Fruit fly (Drosophila melanogaster): ENCODE data around the gene Srx.

Srx gene

DNA sequence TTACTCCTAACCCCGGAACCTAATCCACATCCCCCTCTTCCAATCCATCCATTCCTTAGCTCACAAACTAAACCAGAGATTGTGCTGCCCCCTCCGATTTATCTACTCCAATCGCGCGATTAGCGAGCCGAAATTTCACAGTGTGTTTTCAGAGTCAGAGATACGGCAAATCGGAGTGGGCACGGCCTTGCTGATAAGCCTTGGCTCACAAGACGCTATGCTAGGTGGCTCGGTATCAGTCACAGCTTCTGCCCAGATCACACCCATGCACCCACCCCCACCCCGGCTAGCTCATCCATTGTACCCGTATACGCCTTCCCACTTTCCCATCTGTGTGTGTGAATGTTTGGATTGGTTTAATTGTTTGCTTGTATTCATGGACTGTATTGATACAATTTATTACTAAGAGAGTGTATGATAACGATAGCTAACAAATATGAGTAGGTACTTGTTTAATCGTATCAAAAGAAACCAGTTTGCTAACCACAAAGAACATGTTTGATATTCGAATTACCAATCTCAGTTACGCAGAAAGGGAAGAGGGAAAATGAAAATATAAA is 10.9 kb upstream of the Srx start:
- TF ChIP-seq Rel (GFP tag; optimal IDR thresholded peaks at IDR 0.05) (no peak), Rel (tag; optimal IDR thresholded peaks at IDR 0.05) (peak; percentile 48), Mio (GFP tag; optimal IDR thresholded peaks at IDR 0.05) (no peak)

dm6 chrX:17850179-17850578 is 6.6 kb upstream of the Srx start, which contains the start of the genes CG15814 and Spt7:
Gene CG15814, minus strand, starts transcription at chrX:17850342.
Gene Spt7, plus strand, starts transcription at chrX:17850460.
- TF ChIP-seq Hr83 (GFP tag; optimal IDR thresholded peaks at IDR 0.05; ENCODE audit: poor library complexity, severe bottlenecking) (peak; percentile 47), Rel (GFP tag; optimal IDR thresholded peaks at IDR 0.05) (no peak), Rel (tag; optimal IDR thresholded peaks at IDR 0.05) (peak; percentile 75), CG9705 (GFP tag; optimal IDR thresholded peaks at IDR 0.05) (peak; percentile 17), psq (GFP tag; optimal IDR thresholded peaks at IDR 0.05) (no peak), br (GFP tag; optimal IDR thresholded peaks at IDR 0.05) (no peak), rgr (GFP tag; optimal IDR thresholded peaks at IDR 0.05) (peak; percentile 23), h (GFP tag; optimal IDR thresholded peaks at IDR 0.05) (peak; percentile 50), Myc (optimal IDR thresholded peaks at IDR 0.05) (peak; percentile 4), Sp1 (GFP tag; optimal IDR thresholded peaks at IDR 0.05) (peak; percentile 26)

- TF ChIP-seq tai (GFP tag; optimal IDR thresholded peaks at IDR 0.05) (no peak), psq (GFP tag; optimal IDR thresholded peaks at IDR 0.05) (no peak), OdsH (GFP tag; optimal IDR thresholded peaks at IDR 0.05) (no peak), Dif (GFP tag; optimal IDR thresholded peaks at IDR 0.05; ENCODE audit: partially characterized antibody) (no peak), ey (GFP tag; optimal IDR thresholded peaks at IDR 0.05) (no peak), dmrt93B (GFP tag; optimal IDR thresholded peaks at IDR 0.05) (no peak), Hnf4 (GFP tag; optimal IDR thresholded peaks at IDR 0.05) (no peak), Dfd (GFP tag; optimal IDR thresholded peaks at IDR 0.05) (no peak), HLH106 (tag; optimal IDR thresholded peaks at IDR 0.05) (no peak), Hr78 (GFP tag; optimal IDR thresholded peaks at IDR 0.05) (no peak), brk (GFP tag; optimal IDR thresholded peaks at IDR 0.05) (no peak), Vsx2 (GFP tag; optimal IDR thresholded peaks at IDR 0.05; ENCODE audit: partially characterized antibody) (no peak), sage (GFP tag; optimal IDR thresholded peaks at IDR 0.05) (no peak), woc (GFP tag; optimal IDR thresholded peaks at IDR 0.05) (no peak), fru (GFP tag; optimal IDR thresholded peaks at IDR 0.05) (no peak), CG32264 (GFP tag; optimal IDR thresholded peaks at IDR 0.05) (no peak), Jra (GFP tag; optimal IDR thresholded peaks at IDR 0.05) (no peak)
These were observed 4.3 kb upstream of the Srx start, which contains the start of gene CG32554 for dm6 chrX:17852457-17852856. Gene CG32554, minus strand, starts transcription at chrX:17852685.

DNA sequence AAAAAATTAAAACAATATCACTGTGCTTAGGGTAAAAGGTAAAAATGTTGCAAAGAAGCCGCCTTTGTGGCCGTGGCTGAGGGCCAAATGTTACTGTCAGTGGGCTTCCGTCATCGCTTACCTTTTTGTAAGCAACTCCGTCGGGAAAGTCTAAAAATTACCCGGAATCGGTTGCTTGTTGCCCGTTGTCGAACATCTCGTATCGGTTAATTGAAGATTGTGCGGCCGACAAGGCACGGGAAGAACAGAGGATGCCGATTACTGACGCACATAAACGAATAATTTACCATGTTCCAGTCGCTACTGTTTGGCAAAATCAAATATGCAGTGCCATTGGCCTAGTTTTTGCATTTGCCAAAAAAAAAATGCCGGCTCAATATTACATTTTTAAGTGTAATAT is 745 bp upstream of the Srx start, which contains the start of gene Mco4:
Gene Mco4, minus strand, starts transcription at position 101 of the 400 bp plus-strand sequence.
- TF ChIP-seq woc (GFP tag; optimal IDR thresholded peaks at IDR 0.05) (no peak), brk (GFP tag; optimal IDR thresholded peaks at IDR 0.05) (no peak), br (GFP tag; optimal IDR thresholded peaks at IDR 0.05) (no peak), pan (optimal IDR thresholded peaks at IDR 0.05) (no peak)

DNA sequence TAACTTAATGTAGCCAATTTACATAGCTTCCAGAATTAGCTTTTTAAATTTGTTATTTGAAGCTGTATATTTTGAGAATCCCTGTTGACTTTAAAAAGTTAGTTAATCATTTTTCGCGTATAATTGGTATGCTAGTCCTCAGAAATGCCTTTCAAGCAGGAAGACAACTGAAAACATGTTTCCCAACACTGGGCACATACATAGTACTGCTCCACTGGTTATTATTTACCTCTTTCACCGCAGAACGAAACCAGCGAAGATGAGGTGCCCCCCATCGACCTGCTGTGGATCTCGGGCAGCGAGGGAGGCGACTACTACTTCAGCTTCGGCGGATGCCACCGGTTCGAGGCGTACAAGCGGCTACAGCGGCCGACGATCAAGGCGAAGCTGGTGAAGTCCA is 1.0 kb downstream of the Srx start:
- TF ChIP-seq Hr78 (GFP tag; optimal IDR thresholded peaks at IDR 0.05) (no peak), dmrt93B (GFP tag; optimal IDR thresholded peaks at IDR 0.05) (no peak), h (GFP tag; optimal IDR thresholded peaks at IDR 0.05) (no peak), Jra (GFP tag; optimal IDR thresholded peaks at IDR 0.05) (no peak), br (GFP tag; optimal IDR thresholded peaks at IDR 0.05) (no peak), woc (GFP tag; optimal IDR thresholded peaks at IDR 0.05) (no peak), Rel (GFP tag; optimal IDR thresholded peaks at IDR 0.05) (no peak), Rel (tag; optimal IDR thresholded peaks at IDR 0.05) (no peak)

DNA sequence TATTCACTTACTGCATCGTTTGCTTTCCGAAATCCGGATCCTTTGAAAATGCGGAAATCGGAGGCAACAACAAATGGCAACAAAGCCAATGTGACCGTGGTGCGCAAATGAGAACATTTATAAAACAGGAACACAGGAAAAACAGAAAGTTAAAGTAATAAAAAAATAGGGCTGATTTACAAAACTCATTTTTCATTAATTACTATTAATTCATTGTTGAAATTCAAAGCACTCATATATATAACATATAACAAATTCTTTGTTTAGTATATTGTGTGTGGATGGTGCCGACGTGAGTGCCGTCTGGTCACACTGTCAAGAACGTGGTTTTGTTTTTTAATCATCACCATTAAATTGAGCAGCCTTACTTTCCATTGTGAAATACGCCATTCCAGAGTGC is 3.9 kb downstream of the Srx start, which contains the start of the genes Arp8 and CG6769:
Gene Arp8, minus strand, starts transcription at position 90 of the 400 bp plus-strand sequence.
Gene CG6769, plus strand, starts transcription at position 292 of the 400 bp plus-strand sequence.
- TF ChIP-seq GATAd (GFP tag; optimal IDR thresholded peaks at IDR 0.05) (no peak), HLH106 (tag; optimal IDR thresholded peaks at IDR 0.05) (peak; percentile 48), pan (optimal IDR thresholded peaks at IDR 0.05) (no peak), sv (GFP tag; optimal IDR thresholded peaks at IDR 0.05) (no peak), woc (GFP tag; optimal IDR thresholded peaks at IDR 0.05) (peak; percentile 15), foxo (GFP tag; optimal IDR thresholded peaks at IDR 0.05) (peak in 1 of 2 experiments; percentile 39), rgr (GFP tag; optimal IDR thresholded peaks at IDR 0.05) (peak; percentile 32), fru (GFP tag; optimal IDR thresholded peaks at IDR 0.05) (peak; percentile 10), N (GFP tag; optimal IDR thresholded peaks at IDR 0.05) (no peak), lola (GFP tag; optimal IDR thresholded peaks at IDR 0.05) (no peak), Dif (GFP tag; optimal IDR thresholded peaks at IDR 0.05; ENCODE audit: partially characterized antibody) (no peak), CrebA (GFP tag; optimal IDR thresholded peaks at IDR 0.05; ENCODE audit: borderline replicate concordance) (no peak), Myc (optimal IDR thresholded peaks at IDR 0.05) (peak; percentile 0), CG32264 (GFP tag; optimal IDR thresholded peaks at IDR 0.05) (no peak), dsf (GFP tag; optimal IDR thresholded peaks at IDR 0.05; ENCODE audit: borderline replicate concordance) (no peak), psq (GFP tag; optimal IDR thresholded peaks at IDR 0.05) (no peak), sage (GFP tag; optimal IDR thresholded peaks at IDR 0.05) (no peak), Hnf4 (GFP tag; optimal IDR thresholded peaks at IDR 0.05) (peak; percentile 28), h (GFP tag; optimal IDR thresholded peaks at IDR 0.05) (peak; percentile 48), ey (GFP tag; optimal IDR thresholded peaks at IDR 0.05) (peak; percentile 27), dl (GFP tag; optimal IDR thresholded peaks at IDR 0.05; ENCODE audit: insufficient read depth in 1 of 2, partially characterized antibody in 2 of 2) (no peak), Rel (GFP tag; optimal IDR thresholded peaks at IDR 0.05) (no peak), Rel (tag; optimal IDR thresholded peaks at IDR 0.05) (peak; percentile 25), Sp1 (GFP tag; optimal IDR thresholded peaks at IDR 0.05) (peak; percentile 34), OdsH (GFP tag; optimal IDR thresholded peaks at IDR 0.05) (peak; percentile 15), Mio (GFP tag; optimal IDR thresholded peaks at IDR 0.05) (no peak), Jra (GFP tag; optimal IDR thresholded peaks at IDR 0.05) (no peak)
